Fruit fly (Drosophila melanogaster) whole organism, embryonic: ENCODE data around the gene Prx2.
A peak's percentile ranks its signal among the peaks of the same experiment; 100 is the strongest.

Source experiments
- ATbp ChIP-seq: fragments of 200-800 bp; sonication (Bioruptor generic); optimal IDR thresholded peaks from 2 replicates; lab custom pipeline; 2017; ENCODE audit warnings: missing biosample characterization, mild to moderate bottlenecking, missing genetic modification characterization, missing genetic modification reagents
- Atf6 ChIP-seq: fragments of 200-800 bp; sonication (Bioruptor generic); IDR thresholded peaks from 2 replicates; pipeline ENCODE4 v1.3.6; 2022; ENCODE audit warnings: missing biosample characterization, missing genetic modification characterization
- CG12219 ChIP-seq: fragments of 200-800 bp; sonication (Bioruptor generic); optimal IDR thresholded peaks from 3 replicates; lab custom pipeline; 2018; ENCODE audit warnings: missing biosample characterization, mild to moderate bottlenecking, missing genetic modification characterization
- CG12299 ChIP-seq: fragments of 200-800 bp; sonication (Bioruptor generic); optimal IDR thresholded peaks from 2 replicates; lab custom pipeline; 2018; ENCODE audit warnings: missing biosample characterization, mild to moderate bottlenecking, missing genetic modification characterization
- CG16813 ChIP-seq: fragments of 200-800 bp; sonication (Bioruptor generic); IDR thresholded peaks from 3 replicates; pipeline ENCODE4 v1.3.6; 2022; ENCODE audit warnings: missing biosample characterization, missing genetic modification characterization; ENCODE audit not compliant: partially characterized antibody
- CG2120 ChIP-seq: fragments of 200-800 bp; sonication (Bioruptor generic); optimal IDR thresholded peaks from 3 replicates; lab custom pipeline; 2016; ENCODE audit warnings: missing biosample characterization, missing genetic modification characterization
- CG30020 ChIP-seq: fragments of 200-800 bp; optimal IDR thresholded peaks from 2 replicates; lab custom pipeline; 2019; ENCODE audit warnings: missing biosample characterization, mild to moderate bottlenecking, missing genetic modification characterization, moderate library complexity
- CG31365 ChIP-seq: fragments of 200-800 bp; sonication (Bioruptor generic); optimal IDR thresholded peaks from 2 replicates; lab custom pipeline; 2018; ENCODE audit warnings: missing biosample characterization, mild to moderate bottlenecking, missing genetic modification characterization
- CG3163 ChIP-seq: fragments of 200-800 bp; sonication (Bioruptor generic); optimal IDR thresholded peaks from 3 replicates; lab custom pipeline; 2016; ENCODE audit warnings: missing biosample characterization, missing genetic modification characterization
- CG33557 ChIP-seq: fragments of 200-800 bp; sonication (Bioruptor generic); optimal IDR thresholded peaks from 2 replicates; lab custom pipeline; 2019; ENCODE audit warnings: missing biosample characterization, mild to moderate bottlenecking, missing genetic modification characterization, moderate library complexity
- CG3407 ChIP-seq: fragments of 200-800 bp; sonication (Bioruptor generic); optimal IDR thresholded peaks from 2 replicates; lab custom pipeline; 2018; ENCODE audit warnings: missing biosample characterization, mild to moderate bottlenecking, missing genetic modification characterization
- CG6254 ChIP-seq: fragments of 200-800 bp; sonication (Bioruptor generic); optimal IDR thresholded peaks from 3 replicates; lab custom pipeline; 2017; ENCODE audit warnings: mild to moderate bottlenecking, missing biosample characterization, missing genetic modification reagents, missing genetic modification characterization
- CG6765 ChIP-seq: fragments of 200-800 bp; sonication (Bioruptor generic); optimal IDR thresholded peaks from 3 replicates; lab custom pipeline; 2017; ENCODE audit warnings: missing biosample characterization, mild to moderate bottlenecking, missing genetic modification characterization
- CG7745 ChIP-seq: fragments of 200-800 bp; sonication (Bioruptor generic); optimal IDR thresholded peaks from 2 replicates; lab custom pipeline; 2018; ENCODE audit warnings: missing biosample characterization, mild to moderate bottlenecking, missing genetic modification characterization, moderate library complexity
- CG8359 ChIP-seq: fragments of 200-800 bp; sonication (Bioruptor generic); optimal IDR thresholded peaks from 2 replicates; lab custom pipeline; 2017; ENCODE audit warnings: missing biosample characterization, mild to moderate bottlenecking, missing genetic modification characterization, borderline replicate concordance
- CG9215 ChIP-seq: fragments of 200-800 bp; sonication (Bioruptor generic); IDR thresholded peaks from 2 replicates; pipeline ENCODE4 v1.3.6; 2022; ENCODE audit warnings: missing biosample characterization, missing genetic modification characterization
- CrebB ChIP-seq: fragments of 200-800 bp; sonication (Bioruptor generic); optimal IDR thresholded peaks from 3 replicates; lab custom pipeline; 2018; ENCODE audit warnings: missing biosample characterization, mild to moderate bottlenecking, missing genetic modification characterization
- D ChIP-seq, 2 experiments: fragments of 200-800 bp in 1 of 2; fragments of >200 bp in 1 of 2; sonication (Bioruptor generic) in 1 of 2; optimal IDR thresholded peaks; 2 replicates in 1 of 2; 3 replicates in 1 of 2; lab custom pipeline; 2017; ENCODE audit warnings: mild to moderate bottlenecking in 1 of 2, missing biosample characterization in 1 of 2, missing genetic modification characterization in 1 of 2, missing genetic modification reagents in 1 of 2
- Dfd ChIP-seq, 2 experiments: fragments of >200 bp; optimal IDR thresholded peaks; 2 replicates each; lab custom pipeline; 2017; ENCODE audit warnings: missing biosample characterization in 2 of 2, missing genetic modification characterization in 2 of 2
- Dref ChIP-seq: fragments of 200-800 bp; sonication (Bioruptor generic); IDR thresholded peaks from 2 replicates; pipeline ENCODE4 v1.3.6; 2022; ENCODE audit warnings: missing biosample characterization, missing genetic modification characterization
- Lpt ChIP-seq: fragments of >200 bp; optimal IDR thresholded peaks from 2 replicates; lab custom pipeline; 2018; ENCODE audit warnings: missing biosample characterization, missing genetic modification characterization
- Rx ChIP-seq: fragments of 200-800 bp; sonication (Bioruptor generic); IDR thresholded peaks from 2 replicates; pipeline ENCODE4 v1.3.6; 2022; ENCODE audit warnings: missing biosample characterization, missing genetic modification characterization
- Six4 ChIP-seq: fragments of 200-800 bp; sonication (Bioruptor generic); optimal IDR thresholded peaks from 2 replicates; lab custom pipeline; 2016; ENCODE audit warnings: missing biosample characterization, missing genetic modification characterization
- Sox102F ChIP-seq: fragments of 200-800 bp; sonication (Bioruptor generic); optimal IDR thresholded peaks from 2 replicates; lab custom pipeline; 2018; ENCODE audit warnings: missing biosample characterization, mild to moderate bottlenecking, missing genetic modification characterization, moderate library complexity
- Ssrp ChIP-seq: fragments of 200-800 bp; sonication (Bioruptor generic); optimal IDR thresholded peaks from 2 replicates; lab custom pipeline; 2018; ENCODE audit warnings: missing biosample characterization, mild to moderate bottlenecking, missing genetic modification characterization, moderate library complexity
- bowl ChIP-seq: fragments of 200-800 bp; sonication (Bioruptor generic); IDR thresholded peaks from 2 replicates; pipeline ENCODE4 v1.3.6; 2022; ENCODE audit warnings: missing biosample characterization, missing genetic modification characterization
- chif ChIP-seq, 2 experiments: fragments of 200-800 bp; sonication (Bioruptor generic); optimal IDR thresholded peaks; 3 replicates each; lab custom pipeline; 2016; ENCODE audit warnings: missing biosample characterization in 2 of 2, missing genetic modification characterization in 2 of 2
- corto ChIP-seq: fragments of 200-800 bp; sonication (Bioruptor generic); optimal IDR thresholded peaks from 2 replicates; lab custom pipeline; 2016; ENCODE audit warnings: missing biosample characterization, mild to moderate bottlenecking, missing genetic modification characterization, moderate library complexity
- dmrt11E ChIP-seq: fragments of 200-800 bp; sonication (Bioruptor generic); optimal IDR thresholded peaks from 3 replicates; lab custom pipeline; 2018; ENCODE audit warnings: missing biosample characterization, mild to moderate bottlenecking, missing genetic modification characterization, moderate library complexity
- emc ChIP-seq: fragments of 200-800 bp; sonication (Bioruptor generic); optimal IDR thresholded peaks from 2 replicates; lab custom pipeline; 2016; ENCODE audit warnings: missing biosample characterization, missing genetic modification characterization
- gsb ChIP-seq: fragments of 200-800 bp; sonication (Bioruptor generic); IDR thresholded peaks from 2 replicates; pipeline ENCODE4 v1.3.6; 2022; ENCODE audit warnings: missing biosample characterization, missing genetic modification characterization
- hth ChIP-seq: fragments of >200 bp; optimal IDR thresholded peaks from 2 replicates; lab custom pipeline; 2017; ENCODE audit warnings: inconsistent platforms
- inv ChIP-seq: fragments of 200-800 bp; sonication (Bioruptor generic); IDR thresholded peaks from 2 replicates; pipeline ENCODE4 v1.3.6; 2022; ENCODE audit warnings: missing biosample characterization, missing genetic modification characterization; ENCODE audit not compliant: partially characterized antibody
- jumu ChIP-seq: fragments of 200-800 bp; sonication (Bioruptor generic); optimal IDR thresholded peaks from 3 replicates; lab custom pipeline; 2016; ENCODE audit warnings: missing biosample characterization, missing genetic modification characterization
- knrl ChIP-seq: fragments of 200-800 bp; sonication (Bioruptor generic); IDR thresholded peaks from 3 replicates; pipeline ENCODE4 v1.3.6; 2022; ENCODE audit warnings: missing biosample characterization, missing genetic modification characterization; ENCODE audit not compliant: partially characterized antibody
- pum ChIP-seq: fragments of 200-800 bp; sonication (Bioruptor generic); optimal IDR thresholded peaks from 2 replicates; lab custom pipeline; 2016; ENCODE audit warnings: missing biosample characterization, missing genetic modification characterization
- shn ChIP-seq: fragments of 200-800 bp; sonication (Bioruptor generic); optimal IDR thresholded peaks from 3 replicates; lab custom pipeline; 2016; ENCODE audit warnings: missing biosample characterization, missing genetic modification characterization
- sim ChIP-seq: fragments of 200-800 bp; sonication (Bioruptor generic); IDR thresholded peaks from 2 replicates; pipeline ENCODE4 v1.3.6; 2022; ENCODE audit warnings: missing biosample characterization, missing genetic modification characterization
- sqz ChIP-seq: fragments of 200-800 bp; sonication (Bioruptor generic); optimal IDR thresholded peaks from 3 replicates; lab custom pipeline; 2018; ENCODE audit warnings: missing biosample characterization, mild to moderate bottlenecking, missing genetic modification characterization
- tgo ChIP-seq: fragments of 200-800 bp; sonication (Bioruptor generic); IDR thresholded peaks from 3 replicates; pipeline ENCODE4 v1.3.6; 2022; ENCODE audit warnings: missing biosample characterization, missing genetic modification characterization
- tll ChIP-seq, 2 experiments: fragments of 200-800 bp in 1 of 2; fragments of >200 bp in 1 of 2; sonication (Bioruptor generic) in 1 of 2; optimal IDR thresholded peaks; 2 replicates each; lab custom pipeline; 2017 to 2019; ENCODE audit warnings: missing biosample characterization in 2 of 2, missing genetic modification characterization in 2 of 2, mild to moderate bottlenecking in 1 of 2, moderate library complexity in 1 of 2
- tup ChIP-seq: fragments of 200-800 bp; sonication (Bioruptor generic); optimal IDR thresholded peaks from 2 replicates; lab custom pipeline; 2016; ENCODE audit warnings: missing biosample characterization, mild to moderate bottlenecking, missing genetic modification characterization, moderate library complexity
- twi ChIP-seq: fragments of 200-800 bp; optimal IDR thresholded peaks from 2 replicates; lab custom pipeline; 2019; ENCODE audit warnings: missing biosample characterization, mild to moderate bottlenecking, missing genetic modification characterization, moderate library complexity
- vfl ChIP-seq: fragments of 200-800 bp; sonication (Bioruptor generic); optimal IDR thresholded peaks from 2 replicates; lab custom pipeline; 2016; ENCODE audit warnings: missing biosample characterization, missing genetic modification characterization
- zf30C ChIP-seq: fragments of 200-800 bp; sonication (Bioruptor generic); optimal IDR thresholded peaks from 3 replicates; lab custom pipeline; 2018; ENCODE audit warnings: missing biosample characterization, mild to moderate bottlenecking, missing genetic modification characterization

Gene Prx2

DNA sequence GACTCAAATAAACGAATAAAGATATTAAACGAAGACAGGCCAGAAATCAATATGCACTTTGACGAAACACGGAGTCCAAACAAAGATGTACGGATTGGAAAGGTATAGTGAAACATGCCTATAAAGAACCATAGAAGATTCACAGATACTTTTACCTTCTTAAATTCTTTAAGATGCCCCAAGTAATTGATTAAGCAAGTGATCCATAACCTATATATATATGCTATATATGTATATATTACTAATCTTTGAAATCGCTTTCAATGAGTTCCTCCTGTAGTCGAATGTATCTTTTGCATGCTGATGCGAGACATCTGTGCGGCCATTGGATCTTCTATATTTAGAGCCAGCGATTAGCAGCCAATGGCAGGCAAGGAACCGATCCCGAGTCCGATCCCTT, 38.5 kb downstream of the Prx2 start, which contains the start of gene dmrt11E (continued):
- TF ChIP-seq gsb (GFP tag; lab: Robert Waterston, UW) (no peak), knrl (no peak), Rx (GFP tag; lab: Robert Waterston, UW) (peak; percentile 39; the same call in 1 of the 2 replicates), CG3163 (GFP tag; lab: Kevin White, UChicago) (no peak), tup (no peak), Lpt (no peak), D (optimal IDR thresholded peaks at IDR 0.05; lab: Kevin White, UChicago) (no peak), D (GFP tag; optimal IDR thresholded peaks at IDR 0.05; lab: Kevin White, UChicago) (peak; percentile 64), CG8359 (GFP tag; lab: Kevin White, UChicago) (peak; percentile 36), Dref (GFP tag; lab: Robert Waterston, UW) (no peak), vfl (GFP tag; lab: Kevin White, UChicago) (no peak), CG30020 (tag; lab: Kevin White, UChicago) (no peak), CG6254 (GFP tag; lab: Kevin White, UChicago) (peak; percentile 49), sim (GFP tag; lab: Robert Waterston, UW) (0 out of 2 replicates have a peak, but pooled peaks have one; percentile 51), bowl (GFP tag; lab: Robert Waterston, UW) (no peak), CG3407 (GFP tag; lab: Kevin White, UChicago) (peak; percentile 54), zf30C (no peak), CG16813 (GFP tag; lab: Robert Waterston, UW) (no peak), pum (GFP tag; lab: Kevin White, UChicago) (no peak), tgo (peak; percentile 63), CG12219 (GFP tag; lab: Kevin White, UChicago) (peak; percentile 55), CG6765 (GFP tag; lab: Kevin White, UChicago) (no peak), CG9215 (GFP tag; lab: Robert Waterston, UW) (0 out of 2 replicates have a peak, but pooled peaks have one; percentile 20)

DNA sequence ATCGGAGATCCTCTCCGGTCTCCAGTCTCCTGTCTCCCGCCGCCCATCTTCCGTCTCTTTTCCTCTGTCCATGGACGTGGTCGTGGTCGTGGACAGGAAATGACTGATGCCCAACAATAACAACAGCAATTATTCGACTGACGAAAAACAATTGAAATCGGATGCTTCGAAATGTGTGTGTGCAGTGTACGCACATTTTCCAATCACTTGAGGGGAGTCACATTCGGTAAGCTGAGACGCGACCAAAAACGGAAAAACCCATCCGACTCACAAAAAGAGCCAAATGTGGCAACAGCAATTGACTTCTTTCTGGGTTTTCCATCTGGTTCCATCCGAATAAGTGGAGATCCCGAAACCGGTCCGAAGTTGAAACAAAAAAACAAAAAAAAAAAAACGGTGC, 39.8 kb downstream of the Prx2 start:
- TF ChIP-seq corto: no peak
- TF ChIP-seq inv: no peak
- peak; percentile 7 for TF ChIP-seq sqz (GFP tag; lab: Kevin White, UChicago)
- peak; percentile 50 for TF ChIP-seq dmrt11E (tag; lab: Kevin White, UChicago)
- TF ChIP-seq twi (tag; lab: Kevin White, UChicago): peak; percentile 90
- TF ChIP-seq ATbp (GFP tag; lab: Kevin White, UChicago): no peak
- TF ChIP-seq tll (GFP tag; optimal IDR thresholded peaks at IDR 0.05; lab: Kevin White, UChicago): peak in 1 of 2 experiments; percentile 14
- peak; percentile 20 for TF ChIP-seq Six4

DNA sequence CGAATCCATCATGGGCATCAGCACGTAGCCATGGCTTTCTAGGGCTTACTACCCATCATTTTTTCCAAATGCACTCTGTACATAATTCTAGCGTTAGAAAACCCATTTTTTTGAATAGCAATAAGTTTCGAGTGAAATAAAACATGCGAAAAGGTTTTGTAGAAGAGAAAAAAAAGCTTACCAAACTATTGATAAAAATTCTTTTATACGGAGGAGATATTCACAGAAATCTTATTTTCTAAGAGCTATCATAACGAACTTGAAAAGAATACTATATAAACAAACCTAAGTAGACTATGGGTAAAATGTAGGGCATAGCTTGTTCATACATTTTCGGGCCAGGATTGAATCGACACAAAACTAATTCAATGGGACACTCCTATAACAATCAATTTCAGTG, 40.7 kb downstream of the Prx2 start, which contains the start of gene CG1640:
Gene CG1640, plus strand, starts transcription at position 301 of the 400 bp plus-strand sequence.
- no peak for TF ChIP-seq CG31365 (tag; lab: Kevin White, UChicago)
- TF ChIP-seq knrl: no peak
- TF ChIP-seq shn (GFP tag; lab: Kevin White, UChicago): no peak
- no peak for TF ChIP-seq CG8359 (GFP tag; lab: Kevin White, UChicago)

DNA sequence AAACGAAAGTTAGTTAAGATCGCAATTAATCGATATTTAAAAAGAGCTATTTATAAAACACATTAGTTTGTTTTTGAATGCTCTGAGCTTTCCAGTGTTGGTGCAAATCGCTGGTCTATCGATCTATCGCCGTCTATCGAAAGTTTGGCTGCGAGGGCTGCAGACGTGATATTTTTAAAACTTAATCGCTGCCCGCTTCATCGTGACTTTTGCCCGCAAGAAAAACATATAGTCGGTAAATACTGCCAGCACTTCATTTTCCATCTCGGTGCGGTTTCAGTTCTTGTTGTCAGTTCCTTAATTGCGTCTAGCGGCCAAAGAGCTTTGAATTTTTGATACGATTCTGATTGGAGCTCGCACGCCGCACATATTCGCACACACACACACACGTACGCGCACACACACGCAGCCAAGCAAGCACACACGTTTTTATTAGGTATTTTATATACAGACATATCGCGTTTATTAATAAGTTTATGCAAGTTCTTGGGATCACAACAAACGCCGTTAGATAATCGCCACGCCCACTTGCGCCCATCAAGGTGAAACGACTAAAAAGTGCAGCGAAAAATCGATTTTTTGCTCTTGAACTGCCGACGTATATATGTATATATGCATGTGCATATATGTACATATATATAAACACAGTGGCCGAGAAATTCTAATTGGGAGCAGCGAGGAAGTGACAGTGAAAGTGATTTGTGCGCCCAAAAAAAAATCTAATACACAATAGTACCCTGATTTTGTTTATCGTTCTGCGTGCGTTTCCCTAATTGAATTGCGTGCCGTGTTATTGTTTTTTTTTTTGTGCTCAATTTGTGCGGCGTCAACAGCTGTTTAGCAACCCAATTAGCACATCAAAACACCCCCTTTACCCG, 41.4 kb downstream of the Prx2 start:
- TF ChIP-seq emc (GFP tag; lab: Kevin White, UChicago) (no peak), Dfd (GFP tag; optimal IDR thresholded peaks at IDR 0.05; lab: Kevin White, UChicago) (no peak), CG7745 (tag; lab: Kevin White, UChicago) (no peak), Ssrp (tag; lab: Kevin White, UChicago) (no peak), Atf6 (GFP tag; lab: Robert Waterston, UW) (0 out of 2 replicates have a peak, but pooled peaks have one; percentile 48), CrebB (no peak), Sox102F (GFP tag; lab: Kevin White, UChicago) (no peak), CG33557 (GFP tag; lab: Kevin White, UChicago) (no peak), CG2120 (GFP tag; lab: Kevin White, UChicago) (peak; percentile 58), hth (lab: Kevin White, UChicago) (no peak), chif (GFP tag; optimal IDR thresholded peaks at IDR 0.05; lab: Kevin White, UChicago) (no peak), jumu (GFP tag; lab: Kevin White, UChicago) (no peak), CG12299 (tag; lab: Kevin White, UChicago) (no peak)
